Worm (Caenorhabditis elegans) whole organism, L1 larva: ENCODE data around the gene zyg-9.

Experiments used
- dsc-1 ChIP-seq: sonication (generic microtip); optimal IDR thresholded peaks from 2 replicates; lab custom pipeline; 2016; ENCODE audit warnings: mild to moderate bottlenecking, missing genetic modification characterization, missing compliant biosample characterization
- fos-1 ChIP-seq: fragments of 150-350 bp; optimal IDR thresholded peaks from 2 replicates; lab custom pipeline; 2014; ENCODE audit warnings: missing biosample characterization, missing genetic modification characterization
- lin-15B ChIP-seq: fragments of 150-350 bp; sonication (generic microtip); optimal IDR thresholded peaks from 3 replicates; lab custom pipeline; 2014; ENCODE audit warnings: missing biosample characterization, missing genetic modification characterization
- mep-1 ChIP-seq: fragments of 150-350 bp; optimal IDR thresholded peaks from 2 replicates; lab custom pipeline; 2014; ENCODE audit warnings: missing biosample characterization, missing genetic modification characterization
- nhr-12 ChIP-seq: sonication (generic microtip); optimal IDR thresholded peaks from 2 replicates; lab custom pipeline; 2017; ENCODE audit warnings: missing biosample characterization, missing genetic modification characterization
- nhr-28 ChIP-seq: fragments of 150-350 bp; optimal IDR thresholded peaks from 2 replicates; lab custom pipeline; 2014; ENCODE audit warnings: missing biosample characterization, missing genetic modification characterization
- skn-1 ChIP-seq: fragments of 150-350 bp; optimal IDR thresholded peaks from 2 replicates; lab custom pipeline; 2014; ENCODE audit warnings: missing biosample characterization, missing genetic modification characterization
- unc-130 ChIP-seq: fragments of 150-350 bp; optimal IDR thresholded peaks from 2 replicates; lab custom pipeline; 2017; ENCODE audit warnings: missing biosample characterization, missing genetic modification characterization, inconsistent platforms
- unc-62 ChIP-seq: fragments of 150-350 bp; optimal IDR thresholded peaks from 2 replicates; lab custom pipeline; 2014; ENCODE audit warnings: missing biosample characterization, missing genetic modification reagents, missing genetic modification characterization
- zag-1 ChIP-seq: fragments of 150-350 bp; optimal IDR thresholded peaks from 2 replicates; lab custom pipeline; 2014; ENCODE audit warnings: missing biosample characterization, missing genetic modification characterization

DNA sequence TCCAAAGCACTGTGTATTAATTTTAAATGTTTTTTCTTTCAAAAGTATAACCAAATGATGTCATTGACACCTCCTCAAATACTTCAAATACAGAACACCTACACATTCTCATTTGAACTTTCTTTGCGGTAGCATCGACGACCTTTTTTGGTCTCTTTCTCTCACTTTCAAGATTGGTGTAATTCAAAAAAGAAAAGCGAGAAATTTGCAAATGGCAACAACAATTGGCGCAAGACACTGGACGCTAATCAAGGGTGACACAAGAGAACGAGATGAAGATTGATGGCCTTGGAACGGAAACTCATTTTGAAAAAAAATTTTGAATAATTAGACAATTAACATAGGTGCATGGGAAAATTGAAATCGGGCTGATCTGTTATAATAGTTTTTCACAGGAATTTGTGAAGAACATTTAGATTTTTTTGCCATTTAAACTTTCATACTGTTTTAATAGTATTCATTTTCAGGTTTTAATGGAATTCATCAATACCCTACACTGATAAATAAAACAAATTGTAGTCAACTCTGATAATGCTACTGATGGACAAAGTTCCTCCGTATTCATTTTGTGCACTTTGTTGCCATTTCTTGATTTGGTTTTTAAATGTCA is 40.5 kb upstream of the zyg-9 start, which contains the start of gene fdgt-2:
- TF ChIP-seq mep-1 (tag; lab: Kevin White, UChicago) = no peak
- no peak for TF ChIP-seq fos-1 (tag; lab: Kevin White, UChicago)
- TF ChIP-seq zag-1 (tag; lab: Kevin White, UChicago) = no peak
- no peak for TF ChIP-seq dsc-1 (tag; lab: Kevin White, UChicago)
- TF ChIP-seq nhr-12 (tag; lab: Kevin White, UChicago) = no peak
- no peak for TF ChIP-seq unc-130 (tag; lab: Kevin White, UChicago)
- TF ChIP-seq unc-62 (GFP tag; lab: Kevin White, UChicago) = no peak
- no peak for TF ChIP-seq skn-1 (tag; lab: Kevin White, UChicago)
- TF ChIP-seq nhr-28 (tag; lab: Kevin White, UChicago) = no peak
- no peak for TF ChIP-seq lin-15B (tag; lab: Kevin White, UChicago)
